Worm (Caenorhabditis elegans) whole organism, L3 larva: ENCODE data around the gene ptr-8.
A peak's percentile ranks its signal among the peaks of the same experiment; 100 is the strongest.

Experiments
- elt-1 ChIP-seq: fragments of 150-350 bp; optimal IDR thresholded peaks from 2 replicates; lab custom pipeline; 2014; ENCODE audit warnings: missing biosample characterization, missing genetic modification characterization
- zag-1 ChIP-seq: fragments of 150-350 bp; optimal IDR thresholded peaks from 2 replicates; lab custom pipeline; 2014; ENCODE audit warnings: missing biosample characterization, missing genetic modification characterization

- TF ChIP-seq zag-1 (tag; lab: Kevin White, UChicago) = no peak
- TF ChIP-seq elt-1 (tag; lab: Kevin White, UChicago) = peak; percentile 43
Measured at ce11 chrII:10851110-10851509, 38.0 kb upstream of the ptr-8 start.
